Fruit fly (Drosophila melanogaster): ENCODE measurements around the gene brk.

Gene brk

dm6 chrX:7285995-7286985 lies 21.4 kb upstream of the brk start, which contains the start of gene CG2059 (continued):
- TF ChIP-seq CkIIα-i1 (GFP tag; IDR thresholded peaks at IDR 0.05) (0 out of 2 replicates have a peak, but pooled peaks have one; percentile 24), Dip2 (GFP tag; IDR thresholded peaks at IDR 0.05) (no peak), CG8359 (GFP tag; optimal IDR thresholded peaks at IDR 0.05; ENCODE audit: borderline replicate concordance) (peak; percentile 28), Dp (GFP tag; optimal IDR thresholded peaks at IDR 0.05) (peak; percentile 54), tx (GFP tag; optimal IDR thresholded peaks at IDR 0.05) (no peak), z (GFP tag; IDR thresholded peaks at IDR 0.05) (no peak), caup (GFP tag; optimal IDR thresholded peaks at IDR 0.05; ENCODE audit: severe bottlenecking) (peak; percentile 50), CG12744 (GFP tag; optimal IDR thresholded peaks at IDR 0.05) (no peak), ro (GFP tag; IDR thresholded peaks at IDR 0.05) (no peak), CG8478 (optimal IDR thresholded peaks at IDR 0.05) (no peak), CG13287 (GFP tag; IDR thresholded peaks at IDR 0.05; ENCODE audit: partially characterized antibody) (peak; percentile 52), pho (GFP tag; optimal IDR thresholded peaks at IDR 0.05) (peak; percentile 56), MBD-R2 (GFP tag; IDR thresholded peaks at IDR 0.05) (peak; percentile 77), CG17186 (GFP tag; optimal IDR thresholded peaks at IDR 0.05) (peak; percentile 97), D (optimal IDR thresholded peaks at IDR 0.05) (no peak), D (GFP tag; optimal IDR thresholded peaks at IDR 0.05) (no peak), ftz-f1 (GFP tag; optimal IDR thresholded peaks at IDR 0.05) (no peak), Mrtf (GFP tag; IDR thresholded peaks at IDR 0.05) (no peak), tin (GFP tag; optimal IDR thresholded peaks at IDR 0.05) (peak; percentile 10), CG8944 (GFP tag; optimal IDR thresholded peaks at IDR 0.05) (peak; percentile 31), Kr (GFP tag; optimal IDR thresholded peaks at IDR 0.05) (peak; percentile 88), CG42726 (GFP tag; IDR thresholded peaks at IDR 0.05; ENCODE audit: partially characterized antibody) (peak; percentile 57), kay (GFP tag; optimal IDR thresholded peaks at IDR 0.05) (peak; percentile 89), CG3163 (GFP tag; optimal IDR thresholded peaks at IDR 0.05) (peak; percentile 66), CG17829 (tag; optimal IDR thresholded peaks at IDR 0.05) (peak; percentile 34), gcm2 (GFP tag; optimal IDR thresholded peaks at IDR 0.05) (no peak), fd96Cb (tag; optimal IDR thresholded peaks at IDR 0.05) (no peak), CG3065 (GFP tag; optimal IDR thresholded peaks at IDR 0.05) (no peak), pros (GFP tag; optimal IDR thresholded peaks at IDR 0.05) (no peak), Dad (GFP tag; optimal IDR thresholded peaks at IDR 0.05) (peak; percentile 29), sima (GFP tag; optimal IDR thresholded peaks at IDR 0.05) (no peak), CG12769 (tag; optimal IDR thresholded peaks at IDR 0.05) (peak; percentile 66), dmrt99B (tag; optimal IDR thresholded peaks at IDR 0.05) (peak; percentile 19), Ets65A (GFP tag) (peak; percentile 98), CG13296 (GFP tag; optimal IDR thresholded peaks at IDR 0.05) (no peak), btn (GFP tag; optimal IDR thresholded peaks at IDR 0.05) (no peak), CG11723 (GFP tag; optimal IDR thresholded peaks at IDR 0.05) (peak; percentile 5), CG14965 (GFP tag; optimal IDR thresholded peaks at IDR 0.05; ENCODE audit: borderline replicate concordance) (no peak), CG10147 (GFP tag; optimal IDR thresholded peaks at IDR 0.05) (peak; percentile 11), Optix (GFP tag; IDR thresholded peaks at IDR 0.05) (no peak), crp (GFP tag; optimal IDR thresholded peaks at IDR 0.05) (peak in 1 of 2 experiments; percentile 17), aop (GFP tag; IDR thresholded peaks at IDR 0.05) (no peak), NC2α (GFP tag; optimal IDR thresholded peaks at IDR 0.05) (no peak), schlank (tag; optimal IDR thresholded peaks at IDR 0.05) (peak; percentile 5), CG15601 (tag; optimal IDR thresholded peaks at IDR 0.05) (peak; percentile 13), phol (tag; optimal IDR thresholded peaks at IDR 0.05) (peak; percentile 94), CG9797 (GFP tag; optimal IDR thresholded peaks at IDR 0.05) (peak; percentile 96), run (tag; optimal IDR thresholded peaks at IDR 0.05) (no peak), Gsc (GFP tag; IDR thresholded peaks at IDR 0.05) (no peak)
